Worm (Caenorhabditis elegans): ENCODE data around the gene Y46E12A.2.

Y46E12A.2 gene

DNA sequence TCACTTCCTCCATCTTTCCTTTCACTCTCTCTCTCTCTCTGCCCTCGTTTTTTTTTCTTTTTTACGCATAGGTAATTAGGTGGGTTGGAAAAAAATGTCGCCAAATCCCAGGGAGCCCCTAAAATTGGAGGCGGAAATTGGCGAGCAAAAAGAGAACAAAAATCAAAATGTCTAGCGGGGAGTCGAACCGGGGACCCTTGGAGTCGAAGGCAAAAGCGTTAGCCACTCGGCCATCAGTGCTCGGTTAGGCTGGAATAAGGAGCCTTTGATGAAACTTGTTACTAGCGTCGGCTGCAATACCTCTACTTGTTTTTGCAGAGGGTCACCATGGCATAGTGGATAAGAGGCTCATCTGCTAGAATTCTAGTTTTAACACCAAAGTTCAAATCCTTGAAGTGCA, 15.7 kb upstream of the Y46E12A.2 start:
- no peak for TF ChIP-seq fos-1 (tag; optimal IDR thresholded peaks at IDR 0.05)
- peak; percentile 20 for TF ChIP-seq unc-55 (GFP tag; optimal IDR thresholded peaks at IDR 0.05)
- no peak for TF ChIP-seq nhr-21 (tag; optimal IDR thresholded peaks at IDR 0.05)
- TF ChIP-seq lin-11 (tag; optimal IDR thresholded peaks at IDR 0.05): no peak

DNA sequence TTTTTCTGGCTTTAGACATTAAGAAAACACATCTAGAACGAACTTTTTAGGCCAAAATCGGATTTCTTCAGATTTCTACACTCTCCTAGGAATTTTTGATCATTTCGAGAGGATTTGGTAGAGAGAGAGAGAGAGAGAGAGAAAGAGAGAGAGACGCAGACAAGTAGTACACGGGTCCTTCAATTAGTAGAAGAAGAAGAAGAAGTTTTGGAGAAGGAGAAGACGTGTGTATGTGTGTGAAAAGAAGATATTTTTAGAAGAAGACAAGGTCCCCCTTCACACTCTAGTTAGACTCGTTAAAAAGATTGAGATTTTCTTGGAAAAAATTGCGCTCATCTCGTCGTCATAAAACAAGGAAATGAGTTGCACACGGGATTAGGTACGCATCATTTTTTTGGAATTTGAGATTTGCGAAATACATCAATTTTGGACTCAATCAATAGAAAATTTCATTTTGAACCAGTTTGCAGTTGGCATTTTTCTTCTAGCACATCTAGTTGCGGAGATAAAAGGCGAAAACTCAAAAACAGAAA, 15.2 kb upstream of the Y46E12A.2 start:
- TF ChIP-seq unc-62 (GFP tag; optimal IDR thresholded peaks at IDR 0.05) (no peak), C34F6.9 (tag; optimal IDR thresholded peaks at IDR 0.05) (peak; percentile 9), lsy-2 (tag; optimal IDR thresholded peaks at IDR 0.05) (peak in 1 of 2 experiments; percentile 3), fos-1 (tag; optimal IDR thresholded peaks at IDR 0.05) (no peak), sma-9 (GFP tag; optimal IDR thresholded peaks at IDR 0.05) (peak; percentile 41), sma-9 (tag; optimal IDR thresholded peaks at IDR 0.05) (no peak)

DNA sequence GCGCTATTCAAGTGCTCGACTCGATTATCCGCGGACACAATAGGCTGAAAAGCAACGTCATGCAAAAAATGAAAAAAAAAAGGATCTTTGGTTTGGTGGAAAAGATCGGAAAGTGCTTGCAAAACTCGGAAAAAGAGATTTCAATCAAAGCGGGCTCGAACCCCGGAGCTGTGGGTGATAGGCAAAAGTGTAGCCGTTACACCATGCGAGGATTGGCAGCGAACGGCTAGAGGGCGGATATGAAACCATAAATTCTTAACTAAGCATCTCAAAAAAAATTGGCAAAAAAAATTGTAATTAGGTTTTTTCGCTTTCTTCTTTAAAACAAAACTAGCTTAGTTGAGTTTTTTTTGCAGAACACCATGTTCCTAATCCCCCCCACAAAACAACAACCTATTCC, 14.2 kb upstream of the Y46E12A.2 start:
- TF ChIP-seq gmeb-1 (tag; optimal IDR thresholded peaks at IDR 0.05): no peak
- TF ChIP-seq sma-9 (GFP tag; optimal IDR thresholded peaks at IDR 0.05): peak; percentile 11
- TF ChIP-seq sma-9 (tag; optimal IDR thresholded peaks at IDR 0.05): no peak

DNA sequence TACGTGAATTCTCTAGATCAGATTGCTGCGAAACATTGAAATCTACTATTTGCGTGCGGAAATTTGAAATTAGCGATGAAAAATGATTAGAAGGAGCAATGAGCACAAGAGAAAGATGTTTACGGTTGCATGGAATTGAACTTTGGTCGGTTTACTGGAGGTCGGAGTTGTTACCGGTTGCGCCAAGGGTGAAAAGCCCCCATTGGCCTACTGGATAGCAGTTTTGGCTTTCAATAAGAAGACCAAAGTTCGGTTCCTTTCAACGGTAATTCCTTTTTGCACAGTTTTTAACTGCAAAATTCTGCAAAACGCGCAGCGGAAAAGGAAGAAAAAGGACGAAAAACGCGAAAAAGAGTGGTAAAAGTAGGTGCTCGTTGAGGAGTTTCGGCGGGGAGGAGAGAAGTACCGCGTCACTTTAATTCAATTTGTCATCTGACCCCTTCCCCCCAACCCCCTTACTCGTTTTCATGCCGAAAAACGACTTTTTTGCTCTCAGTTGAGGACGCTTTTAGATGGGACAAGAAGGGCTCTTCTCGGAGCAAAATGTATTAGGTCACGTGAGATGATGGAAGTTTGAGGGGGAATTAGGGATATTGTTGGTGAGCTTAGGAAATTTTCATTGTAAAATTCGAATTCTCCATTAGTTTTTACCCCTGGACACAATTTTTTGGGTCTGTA, 13.1 kb upstream of the Y46E12A.2 start:
- TF ChIP-seq blmp-1 (tag; optimal IDR thresholded peaks at IDR 0.05; ENCODE audit: insufficient read depth) (no peak), skn-1 (tag; optimal IDR thresholded peaks at IDR 0.05) (no peak), zag-1 (tag; optimal IDR thresholded peaks at IDR 0.05) (peak; percentile 6), egl-27 (tag; optimal IDR thresholded peaks at IDR 0.05) (no peak), ztf-4 (tag; optimal IDR thresholded peaks at IDR 0.05) (no peak), ama-1 (optimal IDR thresholded peaks at IDR 0.05) (no peak)

DNA sequence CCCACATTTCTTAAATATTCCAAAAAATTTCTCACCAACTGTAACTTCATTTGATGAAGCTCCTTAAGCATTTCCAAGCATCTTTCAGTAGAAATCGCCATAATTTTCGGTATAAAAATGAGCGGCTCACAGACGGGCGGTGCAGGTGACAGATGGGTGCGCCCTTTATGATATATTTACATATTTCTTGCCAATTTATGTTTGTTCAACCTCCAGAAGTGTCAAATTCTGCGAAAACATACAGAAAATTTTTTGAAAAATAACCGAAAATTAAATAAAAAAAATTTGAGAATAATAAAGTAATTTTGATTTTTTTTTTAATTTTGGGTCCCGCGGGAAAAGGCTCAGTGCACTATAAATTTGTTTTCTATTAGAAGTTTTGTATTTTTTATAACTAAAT, 3.9 kb upstream of the Y46E12A.2 start, which contains the start of gene Y46E12A.3:
Gene Y46E12A.3, minus strand, starts transcription at position 101 of the 400 bp plus-strand sequence.
- TF ChIP-seq ceh-82 (tag; optimal IDR thresholded peaks at IDR 0.05) (no peak), ZK546.5 (tag; optimal IDR thresholded peaks at IDR 0.05) (no peak), nhr-11 (tag; optimal IDR thresholded peaks at IDR 0.05) (no peak), nhr-237 (tag; optimal IDR thresholded peaks at IDR 0.05) (no peak), egl-27 (tag; optimal IDR thresholded peaks at IDR 0.05) (no peak), ztf-11 (tag; optimal IDR thresholded peaks at IDR 0.05) (no peak), ama-1 (optimal IDR thresholded peaks at IDR 0.05) (no peak), nhr-25 (tag; optimal IDR thresholded peaks at IDR 0.05) (no peak), zag-1 (tag; optimal IDR thresholded peaks at IDR 0.05) (no peak), nhr-23 (tag; optimal IDR thresholded peaks at IDR 0.05) (no peak), gmeb-1 (tag; optimal IDR thresholded peaks at IDR 0.05) (no peak), lsy-2 (tag; optimal IDR thresholded peaks at IDR 0.05) (no peak), ztf-1 (GFP tag; conservative IDR thresholded peaks at IDR 0.05) (no peak), nhr-12 (tag; optimal IDR thresholded peaks at IDR 0.05) (no peak), crh-2 (tag; optimal IDR thresholded peaks at IDR 0.05) (no peak), nhr-77 (tag; optimal IDR thresholded peaks at IDR 0.05) (no peak), Y55F3AM.14 (GFP tag; optimal IDR thresholded peaks at IDR 0.05) (no peak), unc-62 (GFP tag; optimal IDR thresholded peaks at IDR 0.05) (no peak)

DNA sequence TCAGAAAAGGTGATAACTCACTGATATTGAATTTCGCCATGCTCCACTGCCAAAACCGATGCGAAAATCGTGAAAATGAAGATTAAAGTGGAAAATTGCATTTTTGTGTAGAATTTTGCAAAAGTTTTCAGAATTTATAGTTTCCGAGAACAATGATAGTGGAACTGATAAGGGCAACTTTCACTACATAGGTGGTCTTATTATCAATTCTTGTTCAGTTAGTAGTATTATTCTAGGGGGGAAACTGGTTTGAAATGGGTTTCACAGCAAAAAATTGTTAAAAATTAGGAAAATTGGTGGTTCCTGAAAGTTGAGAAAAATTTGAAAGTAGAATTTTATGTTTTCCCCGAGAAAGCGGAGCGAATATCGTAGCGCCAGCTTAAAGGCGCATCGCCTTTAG, 581 bp upstream of the Y46E12A.2 start, which contains the start of gene Y46E12A.5:
Gene Y46E12A.5, minus strand, starts transcription at position 101 of the 400 bp plus-strand sequence.
- TF ChIP-seq nhr-10 (tag; optimal IDR thresholded peaks at IDR 0.05) (no peak), nhr-129 (tag; optimal IDR thresholded peaks at IDR 0.05) (no peak), lin-13 (GFP tag; optimal IDR thresholded peaks at IDR 0.05) (no peak), blmp-1 (tag; optimal IDR thresholded peaks at IDR 0.05; ENCODE audit: insufficient read depth) (no peak), lsy-2 (tag; optimal IDR thresholded peaks at IDR 0.05) (no peak), lin-11 (tag; optimal IDR thresholded peaks at IDR 0.05) (no peak), C34F6.9 (tag; optimal IDR thresholded peaks at IDR 0.05) (no peak)

Measured in whole organism, L2 larva.